Worm (Caenorhabditis elegans): Measurements from ENCODE around the gene K12D12.5.
A peak's percentile ranks its signal among the peaks of the same experiment; 100 is the strongest.

K12D12.5 gene

ce11 chrII:11868234-11868633 lies 7.4 kb downstream of the K12D12.5 start, which contains the start of gene col-84:
col-84 (plus strand) TSS chrII:11868534.
- TF ChIP-seq crh-2 (tag; optimal IDR thresholded peaks at IDR 0.05) (no peak), snpc-4 (tag; optimal IDR thresholded peaks at IDR 0.05) (no peak), ceh-16 (tag; optimal IDR thresholded peaks at IDR 0.05) (no peak), nhr-77 (tag; optimal IDR thresholded peaks at IDR 0.05) (no peak), R02D3.7 (tag; optimal IDR thresholded peaks at IDR 0.05) (no peak), blmp-1 (tag; optimal IDR thresholded peaks at IDR 0.05; ENCODE audit: insufficient read depth) (no peak), unc-62 (GFP tag; optimal IDR thresholded peaks at IDR 0.05) (no peak), mbf-1 (tag; optimal IDR thresholded peaks at IDR 0.05) (no peak), nhr-12 (tag; optimal IDR thresholded peaks at IDR 0.05) (no peak), egl-27 (tag; optimal IDR thresholded peaks at IDR 0.05) (no peak), lin-13 (GFP tag; optimal IDR thresholded peaks at IDR 0.05) (no peak), unc-39 (tag; optimal IDR thresholded peaks at IDR 0.05) (no peak)

ce11 chrII:11868893-11869292 lies 8.1 kb downstream of the K12D12.5 start:
- no peak for TF ChIP-seq blmp-1 (tag; optimal IDR thresholded peaks at IDR 0.05; ENCODE audit: insufficient read depth)
- no peak for TF ChIP-seq nhr-77 (tag; optimal IDR thresholded peaks at IDR 0.05)
- TF ChIP-seq nhr-129 (tag; optimal IDR thresholded peaks at IDR 0.05) = no peak
- no peak for TF ChIP-seq sma-9 (GFP tag; optimal IDR thresholded peaks at IDR 0.05)
- no peak for TF ChIP-seq sma-9 (tag; optimal IDR thresholded peaks at IDR 0.05)
- no peak for TF ChIP-seq snpc-4 (tag; optimal IDR thresholded peaks at IDR 0.05)
- TF ChIP-seq alr-1 (tag; optimal IDR thresholded peaks at IDR 0.05) = no peak
- TF ChIP-seq gmeb-1 (tag; optimal IDR thresholded peaks at IDR 0.05) = no peak
- no peak for TF ChIP-seq nhr-10 (tag; optimal IDR thresholded peaks at IDR 0.05)
- no peak for TF ChIP-seq lin-39 (tag; optimal IDR thresholded peaks at IDR 0.05)
- TF ChIP-seq F13H6.1 (tag; optimal IDR thresholded peaks at IDR 0.05) = no peak

ce11 chrII:11874674-11875198 lies 13.9 kb downstream of the K12D12.5 start, which contains the start of the genes npp-3 and top-2:
npp-3 (minus strand) TSS chrII:11874788.
top-2 (plus strand) TSS chrII:11875148.
- TF ChIP-seq lsy-2 (tag; optimal IDR thresholded peaks at IDR 0.05) (peak; percentile 99), nhr-23 (tag; optimal IDR thresholded peaks at IDR 0.05) (no peak), blmp-1 (tag; optimal IDR thresholded peaks at IDR 0.05; ENCODE audit: insufficient read depth) (peak; percentile 16), egl-27 (tag; optimal IDR thresholded peaks at IDR 0.05) (peak; percentile 83), nhr-11 (tag; optimal IDR thresholded peaks at IDR 0.05) (peak; percentile 80), nhr-25 (tag; optimal IDR thresholded peaks at IDR 0.05) (peak; percentile 94), unc-55 (GFP tag; optimal IDR thresholded peaks at IDR 0.05) (peak; percentile 97), sem-4 (tag; optimal IDR thresholded peaks at IDR 0.05) (peak; percentile 69), nhr-237 (tag; optimal IDR thresholded peaks at IDR 0.05) (peak; percentile 27), unc-62 (GFP tag; optimal IDR thresholded peaks at IDR 0.05) (no peak), snpc-4 (tag; optimal IDR thresholded peaks at IDR 0.05) (peak; percentile 79), lin-13 (GFP tag; optimal IDR thresholded peaks at IDR 0.05) (peak; percentile 95), ceh-82 (tag; optimal IDR thresholded peaks at IDR 0.05) (peak; percentile 45), mdl-1 (tag; optimal IDR thresholded peaks at IDR 0.05) (peak in 1 of 2 experiments; percentile 62), zag-1 (tag; optimal IDR thresholded peaks at IDR 0.05) (peak; percentile 78), mab-5 (tag; optimal IDR thresholded peaks at IDR 0.05) (peak; percentile 85), alr-1 (tag; optimal IDR thresholded peaks at IDR 0.05) (no peak), gmeb-1 (tag; optimal IDR thresholded peaks at IDR 0.05) (peak; percentile 98), ama-1 (optimal IDR thresholded peaks at IDR 0.05) (no peak), nhr-6 (tag; optimal IDR thresholded peaks at IDR 0.05) (peak; percentile 79), R02D3.7 (tag; optimal IDR thresholded peaks at IDR 0.05) (peak; percentile 72), elt-3 (tag; optimal IDR thresholded peaks at IDR 0.05) (no peak), nhr-12 (tag; optimal IDR thresholded peaks at IDR 0.05) (no peak), ceh-16 (tag; optimal IDR thresholded peaks at IDR 0.05) (peak; percentile 75), ZK546.5 (tag; optimal IDR thresholded peaks at IDR 0.05) (peak; percentile 79), unc-39 (tag; optimal IDR thresholded peaks at IDR 0.05) (no peak), nhr-77 (tag; optimal IDR thresholded peaks at IDR 0.05) (no peak), dmd-4 (tag; optimal IDR thresholded peaks at IDR 0.05) (no peak), lin-11 (tag; optimal IDR thresholded peaks at IDR 0.05) (peak; percentile 94), Y55F3AM.14 (GFP tag; optimal IDR thresholded peaks at IDR 0.05) (peak; percentile 68), C34F6.9 (tag; optimal IDR thresholded peaks at IDR 0.05) (peak; percentile 96), sma-3 (GFP tag; optimal IDR thresholded peaks at IDR 0.05) (peak; percentile 89), peb-1 (tag; optimal IDR thresholded peaks at IDR 0.05) (no peak), skn-1 (tag; optimal IDR thresholded peaks at IDR 0.05) (no peak), ztf-1 (GFP tag; conservative IDR thresholded peaks at IDR 0.05) (no peak), crh-2 (tag; optimal IDR thresholded peaks at IDR 0.05) (peak; percentile 96), ztf-4 (tag; optimal IDR thresholded peaks at IDR 0.05) (no peak), mbf-1 (tag; optimal IDR thresholded peaks at IDR 0.05) (no peak), nhr-129 (tag; optimal IDR thresholded peaks at IDR 0.05) (peak; percentile 96), ztf-11 (tag; optimal IDR thresholded peaks at IDR 0.05) (no peak), aly-2 (tag; optimal IDR thresholded peaks at IDR 0.05) (no peak), elt-1 (tag; optimal IDR thresholded peaks at IDR 0.05) (no peak), fos-1 (tag; optimal IDR thresholded peaks at IDR 0.05) (peak; percentile 87), lin-39 (tag; optimal IDR thresholded peaks at IDR 0.05) (no peak), nhr-10 (tag; optimal IDR thresholded peaks at IDR 0.05) (peak; percentile 45), F13H6.1 (tag; optimal IDR thresholded peaks at IDR 0.05) (peak; percentile 91)
